Worm (Caenorhabditis elegans) whole organism, L3 larva: ENCODE measurements around the gene B0035.15.
"Not testable (repeated sequence)": the region's sequence is repeated elsewhere in the genome, so short reads cannot be mapped to it uniquely, and the experiment has no call there.

ENCODE experiments used
- R02D3.7 ChIP-seq: fragments of 150-350 bp; optimal IDR thresholded peaks from 2 replicates; lab custom pipeline; 2014; ENCODE audit warnings: missing biosample characterization, missing genetic modification characterization
- ceh-16 ChIP-seq: sonication (generic microtip); optimal IDR thresholded peaks from 2 replicates; lab custom pipeline; 2017; ENCODE audit warnings: missing biosample characterization, missing genetic modification characterization
- ceh-28 ChIP-seq: fragments of 150-350 bp; optimal IDR thresholded peaks from 2 replicates; lab custom pipeline; 2014; ENCODE audit warnings: missing biosample characterization, missing genetic modification reagents, missing genetic modification characterization
- ceh-82 ChIP-seq: fragments of 150-350 bp; optimal IDR thresholded peaks from 2 replicates; lab custom pipeline; 2014; ENCODE audit warnings: missing biosample characterization, missing genetic modification characterization
- daf-12 ChIP-seq: fragments of 150-350 bp; optimal IDR thresholded peaks from 2 replicates; lab custom pipeline; 2014; ENCODE audit warnings: missing biosample characterization, missing genetic modification reagents, missing genetic modification characterization
- elt-2 ChIP-seq: sonication (generic microtip); optimal IDR thresholded peaks from 2 replicates; lab custom pipeline; 2016; ENCODE audit warnings: missing genetic modification reagents, mild to moderate bottlenecking, missing genetic modification characterization, missing compliant biosample characterization
- eor-1 ChIP-seq, 2 experiments: fragments of 150-350 bp; optimal IDR thresholded peaks; 2 replicates each; lab custom pipeline; 2014 to 2018; ENCODE audit warnings: missing biosample characterization in 2 of 2, missing genetic modification characterization in 2 of 2
- fkh-10 ChIP-seq: sonication (generic microtip); optimal IDR thresholded peaks from 2 replicates; lab custom pipeline; 2017; ENCODE audit warnings: missing biosample characterization, missing genetic modification reagents, missing genetic modification characterization
- fkh-2 ChIP-seq: fragments of 150-350 bp; optimal IDR thresholded peaks from 2 replicates; lab custom pipeline; 2014; ENCODE audit warnings: missing biosample characterization, missing genetic modification reagents, missing genetic modification characterization
- fos-1 ChIP-seq: fragments of 150-350 bp; optimal IDR thresholded peaks from 2 replicates; lab custom pipeline; 2014; ENCODE audit warnings: missing biosample characterization, missing genetic modification characterization
- jun-1 ChIP-seq: fragments of 150-350 bp; optimal IDR thresholded peaks from 2 replicates; lab custom pipeline; 2014; ENCODE audit warnings: missing biosample characterization, missing genetic modification reagents, missing genetic modification characterization
- lin-15B ChIP-seq: fragments of 150-350 bp; optimal IDR thresholded peaks from 2 replicates; lab custom pipeline; 2014; ENCODE audit warnings: missing biosample characterization, missing genetic modification characterization
- lin-39 ChIP-seq: fragments of 150-350 bp; optimal IDR thresholded peaks from 2 replicates; lab custom pipeline; 2018; ENCODE audit warnings: missing biosample characterization, missing genetic modification reagents, missing genetic modification characterization
- mml-1 ChIP-seq: fragments of 150-350 bp; sonication (generic microtip); optimal IDR thresholded peaks from 3 replicates; lab custom pipeline; 2014; ENCODE audit warnings: missing biosample characterization, missing genetic modification characterization
- nfya-1 ChIP-seq: sonication (generic microtip); optimal IDR thresholded peaks from 2 replicates; lab custom pipeline; 2017; ENCODE audit warnings: missing genetic modification characterization, mild to moderate bottlenecking, missing compliant biosample characterization, antibody characterized with exemption, moderate library complexity; ENCODE audit not compliant: insufficient read depth
- nhr-11 ChIP-seq: fragments of 150-350 bp; optimal IDR thresholded peaks from 2 replicates; lab custom pipeline; 2014; ENCODE audit warnings: missing biosample characterization, missing genetic modification characterization
- nhr-12 ChIP-seq: fragments of 150-350 bp; optimal IDR thresholded peaks from 2 replicates; lab custom pipeline; 2014; ENCODE audit warnings: missing biosample characterization, missing genetic modification characterization
- nhr-237 ChIP-seq: fragments of 150-350 bp; optimal IDR thresholded peaks from 2 replicates; lab custom pipeline; 2014; ENCODE audit warnings: missing biosample characterization, missing genetic modification characterization
- nhr-28 ChIP-seq: fragments of 150-350 bp; optimal IDR thresholded peaks from 2 replicates; lab custom pipeline; 2014; ENCODE audit warnings: missing biosample characterization, missing genetic modification characterization
- nhr-43 ChIP-seq: sonication (generic microtip); optimal IDR thresholded peaks from 2 replicates; lab custom pipeline; 2016; ENCODE audit warnings: mild to moderate bottlenecking, missing genetic modification characterization, missing compliant biosample characterization; ENCODE audit not compliant: poor library complexity, severe bottlenecking
- nhr-67 ChIP-seq: fragments of 150-350 bp; optimal IDR thresholded peaks from 2 replicates; lab custom pipeline; 2014; ENCODE audit warnings: missing biosample characterization, missing genetic modification characterization
- nhr-76 ChIP-seq: fragments of 150-350 bp; sonication (generic microtip); optimal IDR thresholded peaks from 5 replicates; lab custom pipeline; 2014; ENCODE audit warnings: missing biosample characterization, missing genetic modification characterization
- pha-4 ChIP-seq: fragments of 150-350 bp; optimal IDR thresholded peaks from 2 replicates; lab custom pipeline; 2014; ENCODE audit warnings: missing biosample characterization, missing genetic modification reagents, missing genetic modification characterization
- pqm-1 ChIP-seq: fragments of 150-350 bp; optimal IDR thresholded peaks from 2 replicates; lab custom pipeline; 2017; ENCODE audit warnings: missing biosample characterization, missing genetic modification characterization, inconsistent platforms
- skn-1 ChIP-seq: fragments of 150-350 bp; optimal IDR thresholded peaks from 2 replicates; lab custom pipeline; 2014; ENCODE audit warnings: missing biosample characterization, missing genetic modification characterization
- snpc-4 ChIP-seq: fragments of 150-350 bp; optimal IDR thresholded peaks from 2 replicates; lab custom pipeline; 2014; ENCODE audit warnings: missing biosample characterization, missing genetic modification characterization
- unc-39 ChIP-seq: sonication (generic microtip); optimal IDR thresholded peaks from 4 replicates; lab custom pipeline; 2017; ENCODE audit warnings: missing biosample characterization, missing genetic modification characterization
- unc-62 ChIP-seq: fragments of 150-350 bp; sonication (generic microtip); optimal IDR thresholded peaks from 4 replicates; lab custom pipeline; 2014; ENCODE audit warnings: missing biosample characterization, missing genetic modification reagents, missing genetic modification characterization
- zag-1 ChIP-seq: fragments of 150-350 bp; optimal IDR thresholded peaks from 2 replicates; lab custom pipeline; 2014; ENCODE audit warnings: missing biosample characterization, missing genetic modification characterization
- ztf-4 ChIP-seq: fragments of 150-350 bp; optimal IDR thresholded peaks from 2 replicates; lab custom pipeline; 2014; ENCODE audit warnings: missing biosample characterization, missing genetic modification characterization

Gene B0035.15

DNA sequence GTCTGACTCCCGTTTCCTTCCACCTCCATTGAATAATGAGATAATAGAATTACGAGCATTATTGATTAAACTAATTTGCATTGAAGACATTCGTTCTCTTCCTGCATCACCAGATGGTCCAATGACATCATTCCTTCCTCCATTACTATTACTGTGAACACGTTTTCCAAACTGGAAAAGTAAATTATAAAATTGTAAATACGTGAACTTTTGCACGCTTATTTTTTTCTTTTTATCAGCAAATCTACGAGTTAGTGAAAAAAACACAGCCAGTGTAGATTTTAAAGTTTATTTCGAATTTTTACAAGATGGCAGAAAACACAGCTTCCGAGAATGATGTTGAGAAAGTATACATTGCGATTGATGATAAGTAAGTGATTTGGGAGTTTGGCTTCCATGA lies 44.4 kb downstream of the B0035.15 start, which contains the start of gene C05C12.1:
Gene C05C12.1, plus strand, starts transcription at position 301 of the 400 bp plus-strand sequence.
- not testable (repeated sequence) for TF ChIP-seq ceh-28 (tag; lab: Kevin White, UChicago); fkh-2; nhr-67 (tag; lab: Kevin White, UChicago)

DNA sequence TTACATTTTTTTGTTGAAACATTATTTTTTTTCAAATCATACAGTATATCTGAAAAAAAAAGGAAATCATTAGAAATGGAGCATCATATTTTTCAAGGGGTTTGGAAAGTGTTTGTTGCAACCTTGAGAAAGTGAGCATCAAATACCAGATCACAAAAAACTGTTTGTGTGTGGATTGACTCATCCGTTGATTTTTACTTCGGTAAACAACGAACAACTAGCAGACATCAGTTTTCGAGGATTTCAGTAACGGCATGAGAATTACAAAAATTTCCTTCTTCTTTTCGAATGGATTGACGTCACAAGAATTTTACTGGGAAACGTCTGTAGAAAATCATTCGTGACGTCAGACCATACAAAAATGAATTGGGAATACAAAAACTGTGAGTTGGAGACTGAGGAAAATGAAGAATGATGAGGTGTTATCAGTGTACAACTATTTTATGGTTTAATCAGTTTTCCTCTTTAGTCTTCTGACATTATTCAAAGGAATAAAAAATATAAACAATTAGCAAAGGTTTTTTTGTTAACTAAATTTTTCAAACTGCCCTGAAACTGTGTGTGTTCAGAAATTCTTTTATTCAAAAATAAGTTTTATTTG lies 49.9 kb downstream of the B0035.15 start, which contains the start of gene C05C12.4:
Gene C05C12.4, minus strand, starts transcription at position 51 of the 601 bp plus-strand sequence.
- TF ChIP-seq R02D3.7 (tag; lab: Kevin White, UChicago) (no peak), pqm-1 (tag; lab: Kevin White, UChicago) (peak; percentile 44), jun-1 (tag; lab: Kevin White, UChicago) (no peak), skn-1 (tag; lab: Kevin White, UChicago) (peak; percentile 49), nhr-12 (tag; lab: Kevin White, UChicago) (no peak), fkh-10 (GFP tag; lab: Kevin White, UChicago) (no peak), elt-2 (tag; lab: Kevin White, UChicago) (peak; percentile 69)

DNA sequence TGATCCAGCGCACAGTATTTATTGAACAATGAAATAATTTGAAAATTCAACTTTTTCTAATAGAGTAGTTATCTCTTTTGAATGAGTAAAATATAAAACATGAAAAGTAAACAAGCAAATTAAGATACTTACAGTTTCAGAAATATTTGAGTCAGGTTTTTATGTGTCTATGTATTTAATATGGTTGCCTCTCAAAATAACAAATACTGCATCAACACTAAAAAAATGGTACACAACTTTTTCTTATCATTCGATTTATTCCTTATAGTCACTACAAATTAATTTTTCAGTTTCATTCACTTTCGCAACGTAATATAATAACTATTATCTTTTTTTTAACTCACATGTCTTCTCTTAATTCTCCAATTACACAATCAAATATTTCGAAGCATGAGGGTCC lies 50.6 kb downstream of the B0035.15 start:
- TF ChIP-seq snpc-4 (tag; lab: Kevin White, UChicago) (no peak), ceh-16 (tag; lab: Kevin White, UChicago) (no peak), unc-39 (no peak), daf-12 (tag; lab: Kevin White, UChicago) (no peak), fos-1 (tag; lab: Kevin White, UChicago) (no peak), lin-39 (tag; lab: Kevin White, UChicago) (no peak), jun-1 (tag; lab: Kevin White, UChicago) (no peak), elt-2 (tag; lab: Kevin White, UChicago) (peak; percentile 16), nhr-43 (no peak), pha-4 (tag; lab: Kevin White, UChicago) (peak; percentile 65), fkh-10 (GFP tag; lab: Kevin White, UChicago) (no peak), mml-1 (tag; lab: Kevin White, UChicago) (no peak), nfya-1 (tag; lab: Kevin White, UChicago) (no peak), ceh-28 (tag; lab: Kevin White, UChicago) (no peak), eor-1 (tag; optimal IDR thresholded peaks at IDR 0.05; lab: Kevin White, UChicago) (no peak), nhr-76 (tag; lab: Kevin White, UChicago) (no peak), nhr-237 (tag; lab: Kevin White, UChicago) (no peak), ztf-4 (tag; lab: Kevin White, UChicago) (no peak), lin-15B (tag; lab: Kevin White, UChicago) (no peak), skn-1 (tag; lab: Kevin White, UChicago) (no peak), nhr-28 (tag; lab: Kevin White, UChicago) (no peak), zag-1 (tag; lab: Kevin White, UChicago) (no peak), unc-62 (no peak), pqm-1 (tag; lab: Kevin White, UChicago) (peak; percentile 52), ceh-82 (tag; lab: Kevin White, UChicago) (no peak), nhr-11 (tag; lab: Kevin White, UChicago) (no peak)
- TF ChIP-seq, all 47 proteins: peak for 3
